Fruit fly (Drosophila melanogaster) whole organism, embryonic: Measurements from ENCODE around the gene bnl.

ENCODE experiments used
- Atf3 ChIP-seq: fragments of 200-800 bp; sonication (Bioruptor generic); optimal IDR thresholded peaks from 3 replicates; lab custom pipeline; 2016; ENCODE audit warnings: missing biosample characterization, missing genetic modification characterization
- C15 ChIP-seq: fragments of 200-800 bp; sonication (Bioruptor generic); IDR thresholded peaks from 3 replicates; pipeline ENCODE4 v1.3.6; 2022; ENCODE audit warnings: missing biosample characterization, missing genetic modification characterization
- CG10147 ChIP-seq: fragments of 200-800 bp; sonication (Bioruptor generic); optimal IDR thresholded peaks from 2 replicates; lab custom pipeline; 2019; ENCODE audit warnings: missing biosample characterization, mild to moderate bottlenecking, missing genetic modification characterization, moderate library complexity
- CG10274 ChIP-seq: fragments of 200-800 bp; sonication (Bioruptor generic); optimal IDR thresholded peaks from 3 replicates; lab custom pipeline; 2017; ENCODE audit warnings: missing biosample characterization, mild to moderate bottlenecking, missing genetic modification characterization
- CG11723 ChIP-seq: fragments of 200-800 bp; sonication (Bioruptor generic); optimal IDR thresholded peaks from 2 replicates; lab custom pipeline; 2017; ENCODE audit warnings: missing biosample characterization, mild to moderate bottlenecking, missing genetic modification characterization
- CG12391 ChIP-seq: fragments of 200-800 bp; sonication (Bioruptor generic); optimal IDR thresholded peaks from 3 replicates; lab custom pipeline; 2018; ENCODE audit warnings: missing biosample characterization, mild to moderate bottlenecking, missing genetic modification characterization, moderate library complexity
- CG12659 ChIP-seq: fragments of 200-800 bp; sonication (Bioruptor generic); optimal IDR thresholded peaks from 3 replicates; lab custom pipeline; 2017; ENCODE audit warnings: mild to moderate bottlenecking, missing biosample characterization, missing genetic modification reagents, missing genetic modification characterization
- CG14050 ChIP-seq: fragments of 200-800 bp; sonication (Bioruptor generic); IDR thresholded peaks from 3 replicates; pipeline ENCODE4 v1.3.6; 2022; ENCODE audit warnings: missing biosample characterization, missing genetic modification characterization
- CG14710 ChIP-seq: fragments of 200-800 bp; sonication (Bioruptor generic); optimal IDR thresholded peaks from 3 replicates; lab custom pipeline; 2019; ENCODE audit warnings: missing biosample characterization, mild to moderate bottlenecking, missing genetic modification characterization, moderate library complexity
- CG16779 ChIP-seq: fragments of 200-800 bp; sonication (Bioruptor generic); IDR thresholded peaks from 2 replicates; pipeline ENCODE4 v1.3.6; 2022; ENCODE audit warnings: missing biosample characterization, missing genetic modification characterization
- CG16813 ChIP-seq: fragments of 200-800 bp; sonication (Bioruptor generic); IDR thresholded peaks from 3 replicates; pipeline ENCODE4 v1.3.6; 2022; ENCODE audit warnings: missing biosample characterization, missing genetic modification characterization; ENCODE audit not compliant: partially characterized antibody
- CG16815 ChIP-seq: fragments of 200-800 bp; sonication (Bioruptor generic); optimal IDR thresholded peaks from 3 replicates; lab custom pipeline; 2017; ENCODE audit warnings: missing biosample characterization, mild to moderate bottlenecking, missing genetic modification characterization
- CG17612 ChIP-seq: fragments of 200-800 bp; sonication (Bioruptor generic); IDR thresholded peaks from 2 replicates; pipeline ENCODE4 v1.3.6; 2022; ENCODE audit warnings: missing biosample characterization, missing genetic modification characterization
- CG2120 ChIP-seq: fragments of 200-800 bp; sonication (Bioruptor generic); optimal IDR thresholded peaks from 3 replicates; lab custom pipeline; 2016; ENCODE audit warnings: missing biosample characterization, missing genetic modification characterization
- CG2678 ChIP-seq: fragments of 200-800 bp; sonication (Bioruptor generic); optimal IDR thresholded peaks from 3 replicates; lab custom pipeline; 2019; ENCODE audit warnings: missing biosample characterization, mild to moderate bottlenecking, missing genetic modification characterization, moderate library complexity
- CG3995 ChIP-seq: fragments of 200-800 bp; sonication (Bioruptor generic); optimal IDR thresholded peaks from 3 replicates; lab custom pipeline; 2016; ENCODE audit warnings: missing biosample characterization, missing genetic modification characterization
- CG4854 ChIP-seq: fragments of 200-800 bp; sonication (Bioruptor generic); optimal IDR thresholded peaks from 2 replicates; lab custom pipeline; 2016; ENCODE audit warnings: missing biosample characterization, missing genetic modification characterization, inconsistent platforms
- CG7271 ChIP-seq: fragments of 200-800 bp; sonication (Bioruptor generic); optimal IDR thresholded peaks from 2 replicates; lab custom pipeline; 2018; ENCODE audit warnings: missing biosample characterization, mild to moderate bottlenecking, missing genetic modification characterization, moderate library complexity
- CG9727 ChIP-seq: fragments of 200-800 bp; sonication (Bioruptor generic); optimal IDR thresholded peaks from 3 replicates; lab custom pipeline; 2017; ENCODE audit warnings: missing biosample characterization, mild to moderate bottlenecking, missing genetic modification characterization
- Dip3 ChIP-seq: fragments of 200-800 bp; sonication (Bioruptor generic); optimal IDR thresholded peaks from 3 replicates; lab custom pipeline; 2016; ENCODE audit warnings: missing biosample characterization, missing genetic modification characterization
- Doc2 ChIP-seq: fragments of 200-800 bp; sonication (Bioruptor generic); IDR thresholded peaks from 2 replicates; pipeline ENCODE4 v1.3.6; 2022; ENCODE audit warnings: missing biosample characterization, missing genetic modification characterization
- E2f1 ChIP-seq: fragments of 200-800 bp; sonication (Bioruptor generic); IDR thresholded peaks from 2 replicates; pipeline ENCODE4 v1.3.6; 2022; ENCODE audit warnings: missing biosample characterization, missing genetic modification characterization
- Ets97D ChIP-seq: fragments of 200-800 bp; sonication (Bioruptor generic); optimal IDR thresholded peaks from 3 replicates; lab custom pipeline; 2016; ENCODE audit warnings: missing biosample characterization, missing genetic modification characterization
- Gug ChIP-seq: fragments of 200-800 bp; sonication (Bioruptor generic); IDR thresholded peaks from 4 replicates; pipeline ENCODE4 v1.3.6; 2022; ENCODE audit warnings: missing biosample characterization, missing genetic modification characterization
- Hr39 ChIP-seq: fragments of >200 bp; optimal IDR thresholded peaks from 2 replicates; lab custom pipeline; 2017
- Hr51 ChIP-seq, 2 experiments: fragments of 200-800 bp; sonication (Bioruptor generic); optimal IDR thresholded peaks; 2 replicates in 1 of 2; 3 replicates in 1 of 2; lab custom pipeline; 2016 to 2018; ENCODE audit warnings: missing biosample characterization in 2 of 2, missing genetic modification characterization in 2 of 2, mild to moderate bottlenecking in 1 of 2, moderate library complexity in 1 of 2
- Lpt ChIP-seq: fragments of >200 bp; optimal IDR thresholded peaks from 2 replicates; lab custom pipeline; 2018; ENCODE audit warnings: missing biosample characterization, missing genetic modification characterization
- Mes4 ChIP-seq: fragments of 200-800 bp; sonication (Bioruptor generic); optimal IDR thresholded peaks from 2 replicates; lab custom pipeline; 2016; ENCODE audit warnings: missing biosample characterization, missing genetic modification characterization
- NC2α ChIP-seq: fragments of 200-800 bp; sonication (Bioruptor generic); optimal IDR thresholded peaks from 2 replicates; lab custom pipeline; 2016; ENCODE audit warnings: missing biosample characterization, missing genetic modification characterization
- Nf-YC ChIP-seq: fragments of 200-800 bp; optimal IDR thresholded peaks from 3 replicates; lab custom pipeline; 2019; ENCODE audit warnings: missing biosample characterization, mild to moderate bottlenecking, missing genetic modification characterization, moderate library complexity
- Oli ChIP-seq: fragments of 200-800 bp; sonication (Bioruptor generic); optimal IDR thresholded peaks from 2 replicates; lab custom pipeline; 2018; ENCODE audit warnings: missing biosample characterization, mild to moderate bottlenecking, missing genetic modification characterization, moderate library complexity
- Poxn ChIP-seq: fragments of 200-800 bp; sonication (Bioruptor generic); IDR thresholded peaks from 2 replicates; pipeline ENCODE4 v1.3.6; 2022; ENCODE audit warnings: missing biosample characterization, missing genetic modification characterization
- Sin3A ChIP-seq: fragments of >200 bp; optimal IDR thresholded peaks from 2 replicates; lab custom pipeline; 2018
- Tbp ChIP-seq: fragments of >200 bp; optimal IDR thresholded peaks from 2 replicates; lab custom pipeline; 2018; ENCODE audit warnings: missing biosample characterization, missing genetic modification characterization
- bbx ChIP-seq: fragments of 200-800 bp; sonication (Bioruptor generic); IDR thresholded peaks from 2 replicates; pipeline ENCODE4 v1.3.6; 2022; ENCODE audit warnings: missing biosample characterization, missing genetic modification characterization; ENCODE audit not compliant: partially characterized antibody
- btn ChIP-seq: fragments of 200-800 bp; sonication (Bioruptor generic); optimal IDR thresholded peaks from 2 replicates; lab custom pipeline; 2016; ENCODE audit warnings: missing biosample characterization, missing genetic modification characterization
- croc ChIP-seq: fragments of 200-800 bp; sonication (Bioruptor generic); conservative IDR thresholded peaks from 3 replicates; pipeline ENCODE4 v1.3.6; 2022; ENCODE audit warnings: missing biosample characterization, missing genetic modification characterization
- dati ChIP-seq: fragments of 200-800 bp; sonication (Bioruptor generic); IDR thresholded peaks from 2 replicates; pipeline ENCODE4 v1.3.6; 2022; ENCODE audit warnings: missing biosample characterization, missing genetic modification characterization
- ems ChIP-seq: fragments of 200-800 bp; sonication (Bioruptor generic); optimal IDR thresholded peaks from 3 replicates; lab custom pipeline; 2016; ENCODE audit warnings: missing biosample characterization, missing genetic modification characterization
- eyg ChIP-seq: fragments of 200-800 bp; sonication (Bioruptor generic); optimal IDR thresholded peaks from 3 replicates; lab custom pipeline; 2016; ENCODE audit warnings: missing biosample characterization, missing genetic modification characterization
- gsb-n ChIP-seq: fragments of 200-800 bp; sonication (Bioruptor generic); optimal IDR thresholded peaks from 3 replicates; lab custom pipeline; 2018; ENCODE audit warnings: missing biosample characterization, mild to moderate bottlenecking, missing genetic modification characterization
- hbn ChIP-seq: fragments of 200-800 bp; sonication (Bioruptor generic); IDR thresholded peaks from 2 replicates; pipeline ENCODE4 v1.3.6; 2022; ENCODE audit warnings: missing biosample characterization, missing genetic modification characterization; ENCODE audit not compliant: partially characterized antibody
- inv ChIP-seq: fragments of 200-800 bp; sonication (Bioruptor generic); IDR thresholded peaks from 2 replicates; pipeline ENCODE4 v1.3.6; 2022; ENCODE audit warnings: missing biosample characterization, missing genetic modification characterization; ENCODE audit not compliant: partially characterized antibody
- kah ChIP-seq: fragments of 200-800 bp; sonication (Bioruptor generic); optimal IDR thresholded peaks from 2 replicates; lab custom pipeline; 2018; ENCODE audit warnings: missing biosample characterization, mild to moderate bottlenecking, missing genetic modification characterization
- otp ChIP-seq: fragments of 200-800 bp; sonication (Bioruptor generic); IDR thresholded peaks from 3 replicates; pipeline ENCODE4, ENCODE4 v1.3.6; 2022; ENCODE audit warnings: missing biosample characterization, missing genetic modification characterization
- salm ChIP-seq: fragments of 200-800 bp; sonication (Bioruptor generic); optimal IDR thresholded peaks from 2 replicates; lab custom pipeline; 2018; ENCODE audit warnings: missing biosample characterization, mild to moderate bottlenecking, missing genetic modification characterization
- so ChIP-seq: fragments of 200-800 bp; sonication (Bioruptor generic); IDR thresholded peaks from 3 replicates; pipeline ENCODE4 v1.3.6; 2022; ENCODE audit warnings: missing biosample characterization, missing genetic modification characterization
- vfl ChIP-seq: fragments of 200-800 bp; sonication (Bioruptor generic); optimal IDR thresholded peaks from 2 replicates; lab custom pipeline; 2016; ENCODE audit warnings: missing biosample characterization, missing genetic modification characterization
- vvl ChIP-seq: fragments of 200-800 bp; sonication (Bioruptor generic); IDR thresholded peaks from 2 replicates; pipeline ENCODE4 v1.3.6; 2022; ENCODE audit warnings: missing biosample characterization, missing genetic modification characterization
- wek ChIP-seq: fragments of 200-800 bp; sonication (Bioruptor generic); optimal IDR thresholded peaks from 3 replicates; lab custom pipeline; 2018; ENCODE audit warnings: missing biosample characterization, mild to moderate bottlenecking, missing genetic modification characterization, moderate library complexity

Gene bnl

DNA sequence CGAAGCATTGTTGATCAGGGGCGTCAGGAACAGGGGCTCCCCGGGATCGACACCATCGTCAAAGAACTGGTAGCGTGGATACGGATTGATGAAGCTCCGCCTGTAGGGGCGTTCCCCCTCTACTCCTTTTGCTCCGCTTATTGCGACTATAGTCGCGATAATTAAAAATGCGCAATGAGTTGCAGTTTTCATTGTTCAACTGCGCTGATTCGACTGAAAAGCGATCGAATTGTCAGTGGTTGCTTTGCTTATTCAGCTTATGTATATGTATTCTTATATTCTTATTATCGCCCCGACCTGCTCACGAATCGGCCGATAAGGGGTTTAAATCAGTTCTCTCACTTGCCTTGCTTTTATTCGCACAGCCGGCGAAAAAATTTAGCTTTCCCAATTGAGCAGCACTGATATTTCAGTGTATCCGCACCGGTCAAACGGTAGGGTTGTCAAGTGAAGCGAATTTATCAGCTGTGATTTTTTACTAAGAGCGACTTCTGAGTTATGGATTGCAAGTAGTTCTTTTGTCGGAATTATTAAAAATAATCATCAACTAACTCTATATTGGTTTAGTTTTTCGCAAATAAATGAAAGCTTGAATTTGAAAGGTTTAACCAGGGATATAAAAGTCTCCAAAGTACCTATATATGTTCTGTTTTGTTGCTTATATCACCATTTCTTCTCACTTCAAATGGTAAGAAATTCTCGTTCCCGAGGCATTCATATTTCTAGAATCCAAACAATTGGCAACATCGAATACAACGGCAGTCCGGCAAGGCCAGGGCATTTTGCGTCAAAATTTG lies 27.6 kb upstream of the bnl start, which contains the start of the genes CG4572 and CG4686 (continued):
- TF ChIP-seq Poxn (GFP tag; lab: Robert Waterston, UW) (no peak), CG2678 (tag; lab: Kevin White, UChicago) (peak; percentile 82), CG11723 (peak; percentile 50), btn (GFP tag; lab: Kevin White, UChicago) (peak; percentile 19), Oli (tag; lab: Kevin White, UChicago) (peak; percentile 70), Dip3 (GFP tag; lab: Kevin White, UChicago) (peak; percentile 84), CG10147 (GFP tag; lab: Kevin White, UChicago) (peak; percentile 65), bbx (GFP tag; lab: Robert Waterston, UW) (no peak), Gug (GFP tag; lab: Robert Waterston, UW) (peak; percentile 83; the same call in 3 of the 4 replicates), E2f1 (GFP tag; lab: Robert Waterston, UW) (peak; percentile 72), CG4854 (GFP tag; lab: Kevin White, UChicago) (peak; percentile 78), CG10274 (GFP tag; lab: Kevin White, UChicago) (peak; percentile 69), Hr39 (lab: Kevin White, UChicago) (no peak), vvl (GFP tag; lab: Robert Waterston, UW) (peak; percentile 71; the same call in 1 of the 2 replicates), croc (GFP tag; lab: Robert Waterston, UW) (peak; percentile 70), inv (no peak), CG16779 (GFP tag; lab: Robert Waterston, UW) (no peak), CG14050 (GFP tag; lab: Robert Waterston, UW) (peak; percentile 61), CG17612 (GFP tag; lab: Robert Waterston, UW) (0 out of 2 replicates have a peak, but pooled peaks have one; percentile 49), Hr51 (GFP tag; optimal IDR thresholded peaks at IDR 0.05; lab: Kevin White, UChicago) (peak; percentile 57 to 77), CG2120 (GFP tag; lab: Kevin White, UChicago) (peak; percentile 91), so (GFP tag; lab: Robert Waterston, UW) (no peak), Mes4 (GFP tag; lab: Kevin White, UChicago) (peak; percentile 74), CG3995 (peak; percentile 97), CG14710 (tag; lab: Kevin White, UChicago) (peak; percentile 99), Nf-YC (tag; lab: Kevin White, UChicago) (peak; percentile 83), CG9727 (GFP tag; lab: Kevin White, UChicago) (peak; percentile 63), salm (peak; percentile 48), CG16815 (GFP tag; lab: Kevin White, UChicago) (peak; percentile 54), vfl (peak; percentile 74), Tbp (GFP tag; lab: Kevin White, UChicago) (no peak), CG16813 (GFP tag; lab: Robert Waterston, UW) (no peak), dati (GFP tag; lab: Robert Waterston, UW) (peak; percentile 15; the same call in 1 of the 2 replicates), Sin3A (lab: Kevin White, UChicago) (peak; percentile 68), NC2α (GFP tag; lab: Kevin White, UChicago) (peak; percentile 45), Ets97D (peak; percentile 40), eyg (GFP tag; lab: Kevin White, UChicago) (no peak), gsb-n (peak; percentile 32), CG7271 (tag; lab: Kevin White, UChicago) (peak; percentile 3), hbn (no peak), otp (GFP tag; lab: Robert Waterston, UW) (no peak), CG12659 (GFP tag; lab: Kevin White, UChicago) (peak; percentile 86), C15 (GFP tag; lab: Robert Waterston, UW) (no peak), ems (GFP tag; lab: Kevin White, UChicago) (peak; percentile 89), Atf3 (GFP tag; lab: Kevin White, UChicago) (peak; percentile 55), CG12391 (tag; lab: Kevin White, UChicago) (peak; percentile 82), Lpt (GFP tag; lab: Kevin White, UChicago) (no peak), kah (GFP tag; lab: Kevin White, UChicago) (peak; percentile 48), Doc2 (no peak), wek (GFP tag; lab: Kevin White, UChicago) (no peak)
